Worm (Caenorhabditis elegans) whole organism, L2 larva: ENCODE data around the gene bgnt-1.5.

Experiments used
- F13H6.1 ChIP-seq: sonication (generic microtip); optimal IDR thresholded peaks from 2 replicates; lab custom pipeline; 2016; ENCODE audit warnings: missing genetic modification characterization, missing compliant biosample characterization
- nhr-12 ChIP-seq: fragments of 150-350 bp; optimal IDR thresholded peaks from 2 replicates; lab custom pipeline; 2014; ENCODE audit warnings: missing biosample characterization, missing genetic modification characterization

DNA sequence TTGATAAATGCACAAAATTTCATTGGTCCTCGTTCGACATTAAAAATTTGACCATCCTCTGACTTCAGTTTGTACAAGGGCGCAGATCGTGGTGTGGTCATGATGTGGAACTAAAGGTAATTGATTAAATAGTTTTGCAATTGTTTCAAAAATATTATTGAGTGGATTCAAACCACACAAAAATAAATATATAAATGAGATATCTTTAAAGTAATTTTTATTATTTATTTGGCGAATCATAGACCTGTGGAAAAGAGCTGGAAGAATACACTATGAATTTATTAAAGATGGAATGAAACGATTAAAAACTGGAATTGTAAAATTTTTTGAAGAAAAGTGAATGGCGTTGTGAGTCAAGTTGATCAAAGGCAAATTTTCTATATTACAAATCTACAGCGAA, 8.7 kb downstream of the bgnt-1.5 start, which contains the start of gene skr-20:
- TF ChIP-seq nhr-12 (tag; lab: Kevin White, UChicago): no peak
- TF ChIP-seq F13H6.1 (tag; lab: Kevin White, UChicago): no peak
